Worm (Caenorhabditis elegans) whole organism, L2 larva: Measurements from ENCODE around the gene irk-1.

Experiments
- gmeb-1 ChIP-seq: fragments of 150-350 bp; optimal IDR thresholded peaks from 2 replicates; lab custom pipeline; 2014; ENCODE audit warnings: missing biosample characterization, missing genetic modification characterization
- nhr-11 ChIP-seq: fragments of 150-350 bp; optimal IDR thresholded peaks from 2 replicates; lab custom pipeline; 2014; ENCODE audit warnings: missing biosample characterization, missing genetic modification characterization

ce11 chrX:6739034-6740008 lies 38.6 kb downstream of the irk-1 start:
- TF ChIP-seq gmeb-1 (tag; lab: Kevin White, UChicago), result peak; percentile 28
- TF ChIP-seq nhr-11, result no peak
